Fruit fly (Drosophila melanogaster) ovary, adult (tissue): ENCODE measurements around the gene Pde11.
A peak's percentile ranks its signal among the peaks of the same experiment; 100 is the strongest.

ENCODE experiments used
- CG17801 ChIP-seq: fragments of 200-800 bp; optimal IDR thresholded peaks from 2 replicates; lab custom pipeline; 2019; ENCODE audit warnings: missing biosample characterization, mild to moderate bottlenecking, missing genetic modification characterization, moderate library complexity; ENCODE audit not compliant: partially characterized antibody

The Pde11 gene

DNA sequence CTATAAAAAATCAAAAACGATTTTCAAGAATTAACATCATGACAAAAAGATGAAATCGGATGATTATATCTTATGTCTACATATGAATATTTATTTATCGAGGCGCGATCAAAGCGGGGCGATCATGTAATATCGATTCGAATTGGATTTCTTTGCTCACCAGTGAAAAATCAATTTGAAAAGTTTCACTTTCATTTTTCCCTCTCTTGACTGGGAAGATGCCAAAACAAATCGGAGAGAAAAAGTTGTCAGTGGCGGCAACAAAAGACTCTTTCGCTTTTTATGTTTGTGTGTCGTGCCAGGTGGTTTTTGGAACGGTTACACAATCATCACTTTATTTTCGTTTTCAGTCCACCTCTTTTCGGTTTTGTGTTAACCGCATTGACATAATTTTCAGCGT is 71.3 kb downstream of the Pde11 start:
- no peak for TF ChIP-seq CG17801 (GFP tag; lab: Kevin White, UChicago)

DNA sequence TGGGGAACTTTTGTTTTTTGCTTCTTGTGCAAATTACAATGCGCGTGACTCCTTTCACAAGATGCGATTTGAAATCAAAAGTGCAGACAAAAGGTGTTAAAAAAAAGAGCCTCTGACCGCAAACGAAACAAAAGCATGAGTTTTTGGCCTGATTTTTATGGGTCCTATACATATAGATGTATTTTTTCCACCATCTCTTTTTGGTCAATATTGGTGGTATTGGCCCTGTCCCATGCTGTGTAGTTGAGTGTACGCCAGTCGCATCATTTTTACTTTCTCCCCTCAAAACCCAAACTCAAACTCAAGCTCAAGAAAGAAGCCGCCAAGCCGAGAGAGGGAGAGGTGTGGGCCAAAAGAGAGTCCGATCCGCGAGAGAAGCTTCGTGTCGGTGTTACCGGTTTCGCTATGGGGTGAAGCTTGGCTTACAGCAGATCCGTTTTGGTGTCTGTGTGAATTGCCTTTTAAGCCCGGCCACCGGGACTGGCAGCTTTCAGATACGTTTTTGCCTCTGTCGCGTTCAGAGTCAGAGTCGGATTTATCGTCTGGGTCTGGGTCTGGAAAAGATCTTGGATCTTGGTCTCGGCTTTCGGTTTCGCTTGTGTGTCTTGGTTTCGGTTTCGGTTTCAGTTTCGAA is 73.0 kb downstream of the Pde11 start, which contains the start of gene CG10211:
CG10211 (plus strand) TSS at position 486 of the 634 bp plus-strand sequence.
- no peak for TF ChIP-seq CG17801 (GFP tag; lab: Kevin White, UChicago)

DNA sequence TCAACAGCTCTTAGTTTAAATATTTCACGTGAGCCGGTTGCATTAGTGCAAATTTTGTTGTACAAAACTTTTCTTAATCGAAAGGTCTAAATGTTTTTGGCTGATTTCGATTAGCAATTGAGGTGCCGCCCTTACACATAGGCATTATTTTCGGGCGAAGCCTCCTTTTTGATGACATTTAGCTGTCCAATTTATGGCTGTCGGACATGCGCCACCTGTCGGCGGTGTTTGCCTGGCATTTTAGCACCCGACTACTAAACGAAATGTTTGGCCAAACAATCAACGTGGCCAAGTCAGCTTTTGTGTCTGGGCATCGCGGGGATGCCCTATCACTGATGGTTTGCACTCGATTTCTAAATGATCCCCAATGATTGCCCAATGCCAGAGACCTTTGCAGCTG is 73.8 kb downstream of the Pde11 start:
- TF ChIP-seq CG17801 (GFP tag; lab: Kevin White, UChicago), result no peak

DNA sequence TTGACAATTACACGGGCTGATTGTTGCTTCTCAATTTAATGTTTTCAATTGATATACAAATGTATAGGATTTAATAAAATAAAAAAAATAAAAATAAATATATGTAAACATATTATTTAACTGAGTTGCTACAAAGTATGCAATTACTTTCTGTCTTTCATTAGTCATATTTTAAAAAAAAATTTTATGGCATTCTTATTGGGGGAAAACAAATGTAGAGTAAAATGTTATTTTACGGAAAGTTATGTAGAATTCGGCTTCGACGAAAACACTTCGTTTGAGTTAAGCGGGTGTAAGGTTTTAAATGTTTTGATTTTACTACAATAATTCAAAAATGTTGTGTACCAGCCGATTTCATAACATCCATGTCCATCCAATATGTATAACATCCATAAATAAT is 76.7 kb downstream of the Pde11 start:
- no peak for TF ChIP-seq CG17801 (GFP tag; lab: Kevin White, UChicago)

DNA sequence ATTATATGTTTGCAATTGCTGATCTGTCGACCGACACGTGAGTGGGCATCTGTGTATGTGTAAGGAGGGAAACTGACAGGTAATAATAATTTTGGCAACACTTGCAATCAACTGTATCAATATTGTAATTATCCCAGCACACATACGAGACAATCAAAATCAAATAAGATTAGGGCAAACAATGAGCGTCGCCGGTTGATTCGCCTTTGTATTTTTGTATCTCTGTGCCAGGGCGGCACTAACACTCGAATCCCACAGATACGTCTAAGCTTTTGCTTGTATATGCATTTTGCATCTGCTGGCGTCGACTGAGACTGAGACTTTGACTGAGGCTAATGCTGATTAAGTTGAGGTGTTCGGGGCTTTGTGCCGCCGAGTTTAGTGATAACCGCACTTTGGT is 81.0 kb downstream of the Pde11 start, which contains the start of gene Ugt301D1:
Ugt301D1 (plus strand) TSS at position 380 of the 400 bp plus-strand sequence.
- no peak for TF ChIP-seq CG17801 (GFP tag; lab: Kevin White, UChicago)

DNA sequence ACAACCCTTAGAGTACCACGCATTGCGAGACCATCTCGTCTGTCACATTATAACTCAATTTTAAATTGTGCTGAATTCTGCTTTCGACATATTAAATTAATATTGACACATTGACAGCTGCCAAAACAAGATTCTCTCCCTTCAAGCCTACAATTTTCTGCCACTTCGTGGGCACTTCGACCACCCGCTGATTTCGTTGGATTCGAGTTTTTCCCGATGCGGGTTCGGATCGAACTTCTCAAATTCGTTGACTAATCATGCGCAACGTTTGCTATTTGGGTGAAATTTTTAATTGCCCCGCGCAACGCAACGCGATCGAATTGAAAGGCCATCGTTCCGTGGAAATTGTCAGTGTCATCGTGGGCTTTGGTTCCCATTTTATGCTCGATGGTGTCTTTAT is 83.2 kb downstream of the Pde11 start:
- no peak for TF ChIP-seq CG17801 (GFP tag; lab: Kevin White, UChicago)

DNA sequence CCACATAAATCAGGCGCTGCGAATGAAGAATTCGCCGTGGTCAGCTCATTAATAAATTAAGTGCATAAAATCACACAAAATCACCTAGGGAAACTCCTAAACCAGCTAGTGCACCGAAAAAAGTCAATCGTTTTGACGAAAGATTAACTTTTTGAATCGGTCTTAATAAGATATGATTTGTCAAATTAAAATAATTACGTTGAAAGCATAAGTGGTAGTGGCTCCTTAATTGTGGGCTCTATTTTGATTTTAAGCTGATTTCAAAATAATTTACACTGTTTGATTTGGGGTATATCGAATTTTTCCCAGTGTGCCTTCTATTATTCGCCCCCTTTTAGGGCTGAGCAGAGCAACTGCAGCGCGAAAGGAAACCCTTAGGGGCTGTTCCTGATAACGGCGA is 84.7 kb downstream of the Pde11 start:
- no peak for TF ChIP-seq CG17801 (GFP tag; lab: Kevin White, UChicago)

DNA sequence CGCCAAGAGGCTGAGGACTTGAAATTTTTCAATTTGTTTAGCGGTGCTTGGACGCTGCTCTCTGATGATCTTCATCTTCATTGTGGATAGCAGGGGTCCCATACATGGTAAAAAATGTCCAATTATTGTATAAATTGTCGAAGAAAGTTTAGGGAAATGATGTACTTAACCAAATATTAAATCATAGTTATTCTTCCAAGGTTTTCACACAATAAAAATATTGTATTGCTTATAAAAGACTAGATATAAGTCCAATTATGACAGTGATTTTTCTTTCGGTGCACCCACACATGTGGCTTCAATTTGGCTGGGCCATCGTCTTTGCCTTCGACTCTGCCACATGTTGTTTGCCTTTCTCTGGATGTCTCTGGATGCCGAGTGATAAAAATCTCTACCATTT is 85.3 kb downstream of the Pde11 start:
- TF ChIP-seq CG17801 (GFP tag; lab: Kevin White, UChicago), result no peak

DNA sequence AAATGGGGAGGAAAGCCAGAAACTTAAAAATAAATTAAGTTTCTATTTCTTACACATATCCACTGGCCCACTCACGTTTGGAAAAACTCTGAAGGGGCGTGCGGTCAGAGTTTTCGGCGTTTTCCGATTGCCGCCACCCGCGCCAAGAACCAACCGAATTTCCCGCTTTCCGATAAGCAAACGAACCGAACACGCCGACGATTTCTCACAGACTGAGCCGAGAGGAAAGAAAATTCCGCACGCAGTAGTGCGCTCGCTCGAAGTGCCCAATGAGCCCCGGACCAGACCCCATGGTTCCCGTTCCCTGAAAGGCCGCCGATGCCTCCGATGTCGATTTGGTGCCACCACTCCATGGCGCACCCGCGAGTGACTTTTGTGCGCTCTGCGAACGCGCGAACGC is 86.4 kb downstream of the Pde11 start, which contains the start of gene kon:
kon (minus strand) TSS at position 219 of the 400 bp plus-strand sequence.
- TF ChIP-seq CG17801 (GFP tag; lab: Kevin White, UChicago), result no peak

DNA sequence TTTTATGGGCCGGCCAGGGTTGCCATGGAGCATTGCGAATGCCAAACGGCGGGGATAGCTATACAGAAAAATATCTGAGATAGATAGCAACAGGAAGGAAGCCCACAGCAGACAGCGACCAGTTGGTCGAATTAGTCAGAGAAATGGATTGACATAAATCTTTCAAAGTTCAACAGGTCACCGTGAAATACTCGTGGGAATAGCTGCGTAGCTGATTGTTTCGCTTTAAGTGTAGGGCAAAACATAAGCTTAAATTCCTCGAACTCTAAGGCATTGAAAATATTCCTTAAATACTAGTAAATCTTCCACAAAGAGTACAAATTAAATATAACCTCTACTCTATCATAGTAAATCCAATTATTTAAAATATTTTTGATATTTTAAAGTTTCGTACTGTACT is 90.2 kb downstream of the Pde11 start:
- TF ChIP-seq CG17801 (GFP tag; lab: Kevin White, UChicago), result no peak

DNA sequence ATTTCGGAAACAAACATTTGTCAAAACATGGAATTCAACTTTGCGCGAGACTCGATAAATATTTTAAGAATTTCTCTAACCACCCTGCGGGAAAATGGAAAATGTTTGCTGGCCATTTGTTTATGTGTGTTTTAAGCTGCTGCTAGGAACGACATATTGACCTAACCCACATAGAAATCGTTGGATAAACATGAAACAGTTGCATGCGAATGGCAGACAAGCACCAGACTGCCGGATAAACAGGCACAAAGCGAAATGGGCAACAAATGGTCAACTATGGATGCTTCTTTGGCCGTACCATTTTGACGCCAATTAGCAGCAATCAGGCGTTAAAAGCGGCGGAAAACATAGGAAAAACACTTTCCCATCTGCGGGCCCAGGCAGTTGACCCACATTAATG is 93.3 kb downstream of the Pde11 start:
- TF ChIP-seq CG17801 (GFP tag; lab: Kevin White, UChicago), result no peak

DNA sequence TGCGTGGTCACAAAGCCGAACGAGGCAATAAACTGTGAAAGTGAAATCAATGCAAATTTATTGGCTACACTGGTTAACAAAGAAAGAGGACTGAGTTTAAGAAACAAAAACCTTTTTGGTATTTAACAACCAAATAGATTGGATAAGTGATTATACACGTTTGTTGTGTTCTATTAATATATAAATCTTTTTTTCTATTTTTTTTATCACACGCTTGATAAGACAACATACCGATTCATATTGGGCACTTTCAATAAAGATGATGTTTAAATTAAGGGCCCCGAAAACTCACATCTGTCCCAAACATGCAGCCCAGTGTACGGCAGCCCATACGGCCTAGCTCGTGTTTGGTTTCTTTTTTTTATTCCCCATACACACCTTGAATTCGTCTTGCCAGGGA is 97.0 kb downstream of the Pde11 start:
- TF ChIP-seq CG17801 (GFP tag; lab: Kevin White, UChicago), result no peak

DNA sequence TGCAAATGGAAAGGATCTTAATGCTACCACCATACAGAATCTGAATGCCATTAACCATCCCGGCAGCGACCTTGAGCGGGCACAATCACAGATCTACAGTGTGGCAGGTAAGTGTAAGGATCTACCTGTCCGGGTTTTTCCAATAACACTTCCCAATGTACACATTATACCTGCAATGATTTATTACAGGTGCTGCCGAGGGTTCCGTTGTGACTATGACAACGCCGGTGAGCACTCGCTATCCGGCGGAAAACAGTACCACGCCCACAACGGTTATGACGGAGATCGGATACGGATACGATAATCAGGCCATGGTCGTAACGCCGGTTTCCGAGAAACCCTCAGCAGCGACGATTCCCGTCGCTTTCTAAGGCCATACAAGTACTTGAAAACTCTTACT is 103.3 kb downstream of the Pde11 start:
- TF ChIP-seq CG17801 (GFP tag; lab: Kevin White, UChicago), result no peak

DNA sequence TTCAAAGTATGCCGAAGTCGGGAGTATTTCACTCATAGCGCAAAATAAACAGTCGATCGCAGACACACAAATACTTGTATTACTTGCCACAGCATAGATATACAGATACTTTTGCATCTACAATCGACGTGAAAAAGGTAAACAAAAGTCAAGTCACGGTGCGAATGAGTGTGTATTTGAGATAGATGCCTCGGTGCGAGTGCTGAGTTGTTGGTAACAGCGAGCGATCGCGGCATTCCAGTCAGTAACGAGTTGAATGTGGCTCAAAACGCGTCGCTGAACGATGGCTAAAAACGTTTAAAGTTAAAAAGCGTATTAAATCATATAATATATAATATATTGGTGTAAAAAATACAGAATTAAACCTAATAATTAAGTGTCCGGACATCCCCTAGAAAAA is 104.9 kb downstream of the Pde11 start, which contains the start of gene grnd:
grnd (plus strand) TSS at position 207 of the 400 bp plus-strand sequence.
- TF ChIP-seq CG17801 (GFP tag; lab: Kevin White, UChicago), result no peak

DNA sequence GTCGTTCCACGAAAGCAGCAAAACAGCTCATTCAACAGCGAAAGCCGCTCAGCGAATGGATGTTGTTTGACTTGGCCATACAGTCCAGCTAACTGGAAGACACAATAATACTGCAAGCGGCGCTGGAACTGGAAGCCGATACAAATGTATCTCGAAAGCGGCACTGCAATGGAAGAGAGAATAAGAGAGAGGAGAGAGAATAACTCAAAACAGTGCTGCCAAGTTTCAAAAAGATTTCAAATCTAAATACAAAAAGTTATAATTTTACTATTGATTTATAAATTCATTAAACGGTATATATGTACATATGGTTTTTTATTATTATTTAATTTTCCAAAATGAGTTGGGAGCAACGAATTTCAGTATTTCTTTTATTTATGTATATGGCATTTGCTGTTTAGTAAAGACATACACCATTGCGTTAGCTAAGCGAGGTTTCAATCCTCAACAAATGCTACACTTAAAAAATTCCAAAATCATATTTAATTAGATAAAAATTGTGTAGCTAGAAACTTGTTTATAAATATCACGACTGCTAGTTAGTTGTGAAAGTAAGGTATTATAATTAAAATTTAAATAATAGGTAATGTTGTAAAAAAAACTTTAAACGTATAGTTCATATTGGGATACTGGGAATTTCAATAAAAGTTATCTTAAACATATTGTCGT is 105.6 kb downstream of the Pde11 start, which contains the start of gene CG10283:
CG10283 (minus strand) TSS at position 132 of the 669 bp plus-strand sequence.
- TF ChIP-seq CG17801 (GFP tag; lab: Kevin White, UChicago), result peak; percentile 41

DNA sequence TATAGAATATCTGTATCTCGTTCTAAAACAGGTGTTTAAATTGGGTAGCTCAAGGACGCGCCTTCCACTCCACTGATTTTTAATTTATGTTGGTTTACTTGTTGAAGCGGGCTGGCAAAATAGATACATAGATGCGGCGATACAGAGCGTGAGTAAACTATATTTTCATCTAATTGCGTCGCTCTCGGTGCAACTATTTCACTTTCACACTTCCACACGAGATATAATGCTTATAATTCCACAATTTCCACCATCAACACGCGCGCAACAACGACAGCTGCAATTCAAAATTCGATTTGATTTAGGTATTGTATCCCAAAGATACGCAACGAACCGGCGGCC is 106.1 kb downstream of the Pde11 start:
- no peak for TF ChIP-seq CG17801 (GFP tag; lab: Kevin White, UChicago)
